Worm (Caenorhabditis elegans) whole organism, L3 larva: ENCODE results near the gene blos-2.
"Not testable (repeated sequence)": the region's sequence is repeated elsewhere in the genome, so short reads cannot be mapped to it uniquely, and the experiment has no call there.

Experiments used
- ama-1 ChIP-seq: fragments of 150-350 bp; optimal IDR thresholded peaks from 2 replicates; lab custom pipeline; 2018
- ceh-16 ChIP-seq: sonication (generic microtip); optimal IDR thresholded peaks from 2 replicates; lab custom pipeline; 2017; ENCODE audit warnings: missing biosample characterization, missing genetic modification characterization
- ceh-28 ChIP-seq: fragments of 150-350 bp; optimal IDR thresholded peaks from 2 replicates; lab custom pipeline; 2014; ENCODE audit warnings: missing biosample characterization, missing genetic modification reagents, missing genetic modification characterization
- ceh-82 ChIP-seq: fragments of 150-350 bp; optimal IDR thresholded peaks from 2 replicates; lab custom pipeline; 2014; ENCODE audit warnings: missing biosample characterization, missing genetic modification characterization
- ceh-9 ChIP-seq: sonication (generic microtip); optimal IDR thresholded peaks from 2 replicates; lab custom pipeline; 2018; ENCODE audit warnings: missing biosample characterization, missing genetic modification characterization
- daf-12 ChIP-seq: fragments of 150-350 bp; optimal IDR thresholded peaks from 2 replicates; lab custom pipeline; 2014; ENCODE audit warnings: missing biosample characterization, missing genetic modification reagents, missing genetic modification characterization
- egl-27 ChIP-seq: sonication (generic microtip); optimal IDR thresholded peaks from 4 replicates; lab custom pipeline; 2017; ENCODE audit warnings: missing biosample characterization, missing genetic modification reagents, missing genetic modification characterization
- egl-5 ChIP-seq: fragments of 150-350 bp; optimal IDR thresholded peaks from 2 replicates; lab custom pipeline; 2017; ENCODE audit warnings: missing biosample characterization, missing genetic modification reagents, missing genetic modification characterization, inconsistent platforms
- elt-3 ChIP-seq, 3 experiments: fragments of 150-350 bp in 1 of 3; sonication (generic microtip) in 2 of 3; optimal IDR thresholded peaks; 2 replicates in 2 of 3; 4 replicates in 1 of 3; lab custom pipeline; 2014 to 2017; ENCODE audit warnings: missing biosample characterization in 3 of 3, missing genetic modification characterization in 3 of 3
- eor-1 ChIP-seq, 2 experiments: fragments of 150-350 bp; optimal IDR thresholded peaks; 2 replicates each; lab custom pipeline; 2014 to 2018; ENCODE audit warnings: missing biosample characterization in 2 of 2, missing genetic modification characterization in 2 of 2
- fkh-10 ChIP-seq: sonication (generic microtip); optimal IDR thresholded peaks from 2 replicates; lab custom pipeline; 2017; ENCODE audit warnings: missing biosample characterization, missing genetic modification reagents, missing genetic modification characterization
- jun-1 ChIP-seq: fragments of 150-350 bp; optimal IDR thresholded peaks from 2 replicates; lab custom pipeline; 2014; ENCODE audit warnings: missing biosample characterization, missing genetic modification reagents, missing genetic modification characterization
- lin-15B ChIP-seq: fragments of 150-350 bp; optimal IDR thresholded peaks from 2 replicates; lab custom pipeline; 2014; ENCODE audit warnings: missing biosample characterization, missing genetic modification characterization
- lin-39 ChIP-seq: fragments of 150-350 bp; optimal IDR thresholded peaks from 2 replicates; lab custom pipeline; 2018; ENCODE audit warnings: missing biosample characterization, missing genetic modification reagents, missing genetic modification characterization
- lsy-12 ChIP-seq: sonication (generic microtip); optimal IDR thresholded peaks from 2 replicates; lab custom pipeline; 2016; ENCODE audit warnings: mild to moderate bottlenecking, missing genetic modification characterization, missing compliant biosample characterization
- mdl-1 ChIP-seq: fragments of 150-350 bp; optimal IDR thresholded peaks from 2 replicates; lab custom pipeline; 2014; ENCODE audit warnings: missing biosample characterization, missing genetic modification characterization
- mml-1 ChIP-seq: fragments of 150-350 bp; sonication (generic microtip); optimal IDR thresholded peaks from 3 replicates; lab custom pipeline; 2014; ENCODE audit warnings: missing biosample characterization, missing genetic modification characterization
- nfya-1 ChIP-seq: sonication (generic microtip); optimal IDR thresholded peaks from 2 replicates; lab custom pipeline; 2017; ENCODE audit warnings: missing genetic modification characterization, mild to moderate bottlenecking, missing compliant biosample characterization, antibody characterized with exemption, moderate library complexity; ENCODE audit not compliant: insufficient read depth
- nhr-12 ChIP-seq: fragments of 150-350 bp; optimal IDR thresholded peaks from 2 replicates; lab custom pipeline; 2014; ENCODE audit warnings: missing biosample characterization, missing genetic modification characterization
- nhr-23 ChIP-seq: fragments of 150-350 bp; optimal IDR thresholded peaks from 2 replicates; lab custom pipeline; 2014; ENCODE audit warnings: missing biosample characterization, missing genetic modification reagents, missing genetic modification characterization
- nhr-237 ChIP-seq: fragments of 150-350 bp; optimal IDR thresholded peaks from 2 replicates; lab custom pipeline; 2014; ENCODE audit warnings: missing biosample characterization, missing genetic modification characterization
- nhr-25 ChIP-seq: sonication (generic microtip); optimal IDR thresholded peaks from 2 replicates; lab custom pipeline; 2017; ENCODE audit warnings: missing biosample characterization, missing genetic modification characterization
- nhr-28 ChIP-seq: fragments of 150-350 bp; optimal IDR thresholded peaks from 2 replicates; lab custom pipeline; 2014; ENCODE audit warnings: missing biosample characterization, missing genetic modification characterization
- nhr-43 ChIP-seq: sonication (generic microtip); optimal IDR thresholded peaks from 2 replicates; lab custom pipeline; 2016; ENCODE audit warnings: mild to moderate bottlenecking, missing genetic modification characterization, missing compliant biosample characterization; ENCODE audit not compliant: poor library complexity, severe bottlenecking
- nhr-67 ChIP-seq: fragments of 150-350 bp; optimal IDR thresholded peaks from 2 replicates; lab custom pipeline; 2014; ENCODE audit warnings: missing biosample characterization, missing genetic modification characterization
- nhr-76 ChIP-seq: fragments of 150-350 bp; sonication (generic microtip); optimal IDR thresholded peaks from 5 replicates; lab custom pipeline; 2014; ENCODE audit warnings: missing biosample characterization, missing genetic modification characterization
- pha-4 ChIP-seq: fragments of 150-350 bp; optimal IDR thresholded peaks from 2 replicates; lab custom pipeline; 2014; ENCODE audit warnings: missing biosample characterization, missing genetic modification reagents, missing genetic modification characterization
- pqm-1 ChIP-seq: fragments of 150-350 bp; optimal IDR thresholded peaks from 2 replicates; lab custom pipeline; 2017; ENCODE audit warnings: missing biosample characterization, missing genetic modification characterization, inconsistent platforms
- sea-2 ChIP-seq: fragments of 150-350 bp; sonication (generic microtip); optimal IDR thresholded peaks from 4 replicates; lab custom pipeline; 2014; ENCODE audit warnings: missing biosample characterization, missing genetic modification reagents, missing genetic modification characterization
- skn-1 ChIP-seq: fragments of 150-350 bp; optimal IDR thresholded peaks from 2 replicates; lab custom pipeline; 2014; ENCODE audit warnings: missing biosample characterization, missing genetic modification characterization
- snpc-4 ChIP-seq: fragments of 150-350 bp; optimal IDR thresholded peaks from 2 replicates; lab custom pipeline; 2014; ENCODE audit warnings: missing biosample characterization, missing genetic modification characterization
- tbx-2 ChIP-seq: sonication (generic microtip); optimal IDR thresholded peaks from 2 replicates; lab custom pipeline; 2016; ENCODE audit warnings: mild to moderate bottlenecking, missing genetic modification characterization, missing compliant biosample characterization
- unc-62 ChIP-seq: fragments of 150-350 bp; sonication (generic microtip); optimal IDR thresholded peaks from 4 replicates; lab custom pipeline; 2014; ENCODE audit warnings: missing biosample characterization, missing genetic modification reagents, missing genetic modification characterization
- ztf-11 ChIP-seq: fragments of 150-350 bp; optimal IDR thresholded peaks from 2 replicates; lab custom pipeline; 2014; ENCODE audit warnings: missing biosample characterization, missing genetic modification characterization
- ztf-4 ChIP-seq: fragments of 150-350 bp; optimal IDR thresholded peaks from 2 replicates; lab custom pipeline; 2014; ENCODE audit warnings: missing biosample characterization, missing genetic modification characterization

The blos-2 gene

ce11 chrIV:6336748-6337147, 2.7 kb downstream of the blos-2 start (continued):
- TF ChIP-seq lin-15B (tag; lab: Kevin White, UChicago) (peak; percentile 56), nhr-67 (tag; lab: Kevin White, UChicago) (no peak), pha-4 (tag; lab: Kevin White, UChicago) (peak; percentile 96), nfya-1 (peak; percentile 94), ceh-28 (peak; percentile 71), ceh-9 (no peak), ceh-16 (tag; lab: Kevin White, UChicago) (no peak), elt-3 (tag; optimal IDR thresholded peaks at IDR 0.05; lab: Kevin White, UChicago) (peak in 1 of 3 experiments; percentile 34), lsy-12 (tag; lab: Kevin White, UChicago) (peak; percentile 93), pqm-1 (peak; percentile 94), egl-5 (tag; lab: Kevin White, UChicago) (peak; percentile 85), nhr-23 (tag; lab: Kevin White, UChicago) (peak; percentile 98), eor-1 (tag; optimal IDR thresholded peaks at IDR 0.05; lab: Kevin White, UChicago) (peak; percentile 12 to 57), skn-1 (peak; percentile 95)

- TF ChIP-seq nhr-28 (tag; lab: Kevin White, UChicago) (no peak), mml-1 (tag; lab: Kevin White, UChicago) (no peak), nhr-43 (tag; lab: Kevin White, UChicago) (no peak), ztf-4 (tag; lab: Kevin White, UChicago) (no peak), pqm-1 (no peak), nhr-67 (tag; lab: Kevin White, UChicago) (no peak), nhr-12 (tag; lab: Kevin White, UChicago) (no peak), daf-12 (tag; lab: Kevin White, UChicago) (no peak), egl-27 (tag; lab: Kevin White, UChicago) (no peak)
Observed at ce11 chrIV:6337353-6337752, 3.3 kb downstream of the blos-2 start, which contains the start of gene ipla-6. Gene ipla-6 (plus strand): TSS chrIV:6337653.

DNA sequence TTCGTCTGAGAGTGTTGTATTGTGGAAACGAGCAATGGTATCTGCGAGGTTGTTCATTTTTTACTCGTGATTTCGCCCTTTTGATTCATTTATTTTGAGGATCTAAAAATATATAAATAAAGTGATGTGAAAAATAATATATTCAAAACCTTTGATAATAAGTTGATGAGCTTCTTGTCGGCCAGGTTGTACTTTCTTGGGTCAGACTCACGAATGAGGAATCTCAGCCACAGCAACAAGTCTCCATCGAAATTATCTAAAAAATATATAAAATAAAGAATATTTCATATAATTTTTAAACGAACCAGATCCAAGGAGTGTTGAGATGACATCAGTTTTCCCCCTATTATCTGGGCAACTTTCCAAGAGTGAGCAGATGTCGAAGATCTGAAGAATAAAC, 8.4 kb downstream of the blos-2 start, which contains the start of gene Y73B6BL.288:
TSS of gene Y73B6BL.288 (minus strand) at position 101 of the 400 bp plus-strand sequence.
- TF ChIP-seq nhr-23 (tag; lab: Kevin White, UChicago) (no peak), ceh-82 (tag; lab: Kevin White, UChicago) (no peak), fkh-10 (GFP tag; lab: Kevin White, UChicago) (no peak), nhr-76 (tag; lab: Kevin White, UChicago) (no peak), snpc-4 (tag; lab: Kevin White, UChicago) (no peak), nhr-28 (tag; lab: Kevin White, UChicago) (no peak)

DNA sequence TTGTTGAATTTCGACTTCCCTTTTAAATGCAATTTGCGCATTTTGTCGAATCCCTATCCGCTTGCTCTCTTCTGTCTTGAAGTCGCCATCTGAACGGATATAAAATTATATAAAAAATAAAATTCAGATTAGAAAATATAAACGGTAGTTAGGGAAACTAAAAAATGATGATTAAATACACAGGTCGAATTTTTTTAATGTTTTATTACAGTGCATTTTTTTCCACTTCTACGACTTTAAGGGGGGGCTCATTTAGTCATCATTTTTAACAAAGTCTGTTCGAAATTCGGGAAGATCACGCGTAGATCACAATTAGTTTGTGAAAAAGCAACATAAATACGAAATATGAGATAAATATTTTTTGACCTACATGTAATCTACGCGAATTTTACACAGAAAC, 8.9 kb downstream of the blos-2 start, which contains the start of gene Y73B6BL.14:
TSS of gene Y73B6BL.14 (minus strand) at position 101 of the 400 bp plus-strand sequence.
- TF ChIP-seq ztf-11 (tag; lab: Kevin White, UChicago) (no peak), lin-39 (no peak), egl-5 (tag; lab: Kevin White, UChicago) (no peak), daf-12 (tag; lab: Kevin White, UChicago) (no peak), nhr-23 (tag; lab: Kevin White, UChicago) (no peak), mdl-1 (tag; lab: Kevin White, UChicago) (no peak)

DNA sequence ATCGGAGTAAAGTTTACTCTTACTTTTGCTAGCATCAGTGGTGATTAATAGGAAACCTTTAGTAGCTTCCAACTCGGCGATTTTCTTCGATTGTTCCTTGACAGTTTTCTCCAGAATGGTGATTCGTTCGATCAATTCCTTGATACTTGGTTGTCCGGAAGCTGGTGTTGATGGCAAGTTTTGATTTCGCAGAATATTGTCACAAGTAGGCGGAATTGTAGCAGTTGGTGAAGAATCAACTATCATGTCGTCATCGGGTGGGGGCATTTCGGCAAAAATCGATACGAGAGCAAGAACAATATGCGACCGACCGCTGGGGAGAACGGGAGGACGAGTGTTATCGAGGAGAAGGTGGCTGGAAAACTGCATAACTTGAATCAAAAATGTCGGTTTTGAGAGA, 13.2 kb downstream of the blos-2 start, which contains the start of gene Y73B6BL.289:
TSS of gene Y73B6BL.289 (plus strand) at position 301 of the 400 bp plus-strand sequence.
- not testable (repeated sequence) for TF ChIP-seq skn-1; nhr-67 (tag; lab: Kevin White, UChicago); nhr-28 (tag; lab: Kevin White, UChicago)

DNA sequence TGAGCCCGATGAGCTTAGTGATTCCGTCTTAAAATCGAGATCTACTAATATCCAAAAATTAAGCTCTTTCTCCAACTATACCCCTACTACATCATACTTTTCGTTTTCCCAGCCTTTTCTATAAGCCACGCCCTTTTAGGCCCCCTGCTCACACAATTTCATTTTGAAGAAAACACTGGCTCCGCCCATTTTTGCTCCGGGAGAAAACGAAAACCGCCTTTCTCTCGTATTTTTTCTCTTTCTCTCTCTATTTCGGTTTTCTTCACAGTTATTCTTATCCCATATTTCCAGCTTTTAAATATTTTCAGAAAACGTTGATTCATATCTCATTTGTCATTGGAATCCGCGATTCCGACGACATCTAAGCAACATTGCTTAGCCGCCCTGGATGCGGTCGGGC, 27.7 kb downstream of the blos-2 start, which contains the start of gene Y73B6BL.47:
TSS of gene Y73B6BL.47 (plus strand) at position 301 of the 400 bp plus-strand sequence.
- TF ChIP-seq snpc-4 (tag; lab: Kevin White, UChicago) (no peak), pha-4 (tag; lab: Kevin White, UChicago) (no peak), nhr-23 (tag; lab: Kevin White, UChicago) (no peak), nhr-25 (tag; lab: Kevin White, UChicago) (no peak), ama-1 (no peak), unc-62 (GFP tag; lab: Kevin White, UChicago) (no peak), elt-3 (tag; optimal IDR thresholded peaks at IDR 0.05; lab: Kevin White, UChicago) (no peak), mml-1 (tag; lab: Kevin White, UChicago) (no peak), jun-1 (tag; lab: Kevin White, UChicago) (no peak), nhr-237 (tag; lab: Kevin White, UChicago) (no peak), nhr-43 (tag; lab: Kevin White, UChicago) (no peak), daf-12 (tag; lab: Kevin White, UChicago) (no peak), nhr-28 (tag; lab: Kevin White, UChicago) (no peak), tbx-2 (tag; lab: Kevin White, UChicago) (no peak), nhr-67 (tag; lab: Kevin White, UChicago) (no peak), nfya-1 (no peak), sea-2 (GFP tag; lab: Kevin White, UChicago) (no peak)
